Fruit fly (Drosophila melanogaster) whole organism, pupa: Measurements from ENCODE around the gene pzg.

Source experiments
- CG10348 ChIP-seq: fragments of 200-800 bp; sonication (Bioruptor generic); IDR thresholded peaks from 2 replicates; pipeline ENCODE4 v1.3.6; 2022; ENCODE audit warnings: missing biosample characterization, missing genetic modification characterization
- CG12605 ChIP-seq: fragments of 200-800 bp; sonication (Bioruptor generic); IDR thresholded peaks from 2 replicates; pipeline ENCODE4 v1.3.6; 2022; ENCODE audit warnings: missing biosample characterization, missing genetic modification characterization
- CG13204 ChIP-seq: fragments of 200-800 bp; sonication (Bioruptor generic); optimal IDR thresholded peaks from 2 replicates; lab custom pipeline; 2018; ENCODE audit warnings: missing biosample characterization, mild to moderate bottlenecking, missing genetic modification characterization, moderate library complexity
- CG14655 ChIP-seq: fragments of 200-800 bp; sonication (Bioruptor generic); optimal IDR thresholded peaks from 3 replicates; lab custom pipeline; 2017; ENCODE audit warnings: mild to moderate bottlenecking, missing biosample characterization, missing genetic modification reagents, missing genetic modification characterization
- CG15710 ChIP-seq: fragments of 200-800 bp; sonication (Bioruptor generic); optimal IDR thresholded peaks from 2 replicates; lab custom pipeline; 2018; ENCODE audit warnings: missing biosample characterization, mild to moderate bottlenecking, missing genetic modification characterization, moderate library complexity
- CG17806 ChIP-seq: fragments of 200-800 bp; sonication (Bioruptor generic); optimal IDR thresholded peaks from 2 replicates; lab custom pipeline; 2018; ENCODE audit warnings: missing biosample characterization, mild to moderate bottlenecking, missing genetic modification characterization, moderate library complexity
- CG32121 ChIP-seq: fragments of 200-800 bp; sonication (Bioruptor generic); IDR thresholded peaks from 2 replicates; pipeline ENCODE4 v1.3.6; 2022; ENCODE audit warnings: missing biosample characterization, missing genetic modification characterization
- CG34367 ChIP-seq: fragments of 200-800 bp; sonication (Bioruptor generic); optimal IDR thresholded peaks from 2 replicates; lab custom pipeline; 2018; ENCODE audit warnings: missing biosample characterization, mild to moderate bottlenecking, missing genetic modification characterization
- CG4496 ChIP-seq: fragments of 200-800 bp; sonication (Bioruptor generic); IDR thresholded peaks from 3 replicates; pipeline ENCODE4 v1.3.6; 2022; ENCODE audit warnings: missing biosample characterization, missing genetic modification characterization
- CG8159 ChIP-seq: fragments of 200-800 bp; sonication (Bioruptor generic); optimal IDR thresholded peaks from 3 replicates; lab custom pipeline; 2018; ENCODE audit warnings: missing biosample characterization, mild to moderate bottlenecking, missing genetic modification characterization, moderate library complexity
- CG8301 ChIP-seq: fragments of 200-800 bp; sonication (Bioruptor generic); optimal IDR thresholded peaks from 2 replicates; lab custom pipeline; 2018; ENCODE audit warnings: missing biosample characterization, mild to moderate bottlenecking, missing genetic modification characterization
- CG9948 ChIP-seq: fragments of 200-800 bp; sonication (Bioruptor generic); optimal IDR thresholded peaks from 2 replicates; lab custom pipeline; 2018; ENCODE audit warnings: missing biosample characterization, mild to moderate bottlenecking, missing genetic modification characterization, moderate library complexity
- D1 ChIP-seq: fragments of 200-800 bp; sonication (Bioruptor generic); optimal IDR thresholded peaks from 2 replicates; lab custom pipeline; 2018; ENCODE audit warnings: missing biosample characterization, mild to moderate bottlenecking, missing genetic modification characterization, moderate library complexity
- EcR ChIP-seq: fragments of 200-800 bp; sonication (Bioruptor generic); optimal IDR thresholded peaks from 3 replicates; lab custom pipeline; 2019; ENCODE audit warnings: missing biosample characterization, missing genetic modification characterization, mild to moderate bottlenecking, moderate library complexity, missing genetic modification reagents
- Ets98B ChIP-seq: fragments of 200-800 bp; sonication (Bioruptor generic); IDR thresholded peaks from 2 replicates; pipeline ENCODE4 v1.3.6; 2022; ENCODE audit warnings: missing biosample characterization, missing genetic modification characterization
- Pif1A ChIP-seq: fragments of 200-800 bp; sonication (Bioruptor generic); optimal IDR thresholded peaks from 3 replicates; lab custom pipeline; 2016; ENCODE audit warnings: missing biosample characterization, missing genetic modification characterization
- Pif1B ChIP-seq: fragments of 200-800 bp; sonication (Bioruptor generic); optimal IDR thresholded peaks from 3 replicates; lab custom pipeline; 2016; ENCODE audit warnings: missing biosample characterization, missing genetic modification characterization
- Snoo ChIP-seq: fragments of 200-800 bp; sonication (Bioruptor generic); optimal IDR thresholded peaks from 3 replicates; lab custom pipeline; 2017; ENCODE audit warnings: missing biosample characterization, mild to moderate bottlenecking, missing genetic modification characterization, inconsistent platforms
- fd96Ca ChIP-seq: fragments of 200-800 bp; sonication (Bioruptor generic); IDR thresholded peaks from 3 replicates; pipeline ENCODE4 v1.3.6; 2022; ENCODE audit warnings: missing biosample characterization, missing genetic modification characterization
- gl ChIP-seq: fragments of 200-800 bp; sonication (Bioruptor generic); optimal IDR thresholded peaks from 2 replicates; lab custom pipeline; 2018; ENCODE audit warnings: missing biosample characterization, mild to moderate bottlenecking, missing genetic modification characterization
- rn ChIP-seq: fragments of 200-800 bp; sonication (Bioruptor generic); IDR thresholded peaks from 2 replicates; pipeline ENCODE4 v1.3.6; 2022; ENCODE audit warnings: missing biosample characterization, missing genetic modification characterization

Gene pzg

DNA sequence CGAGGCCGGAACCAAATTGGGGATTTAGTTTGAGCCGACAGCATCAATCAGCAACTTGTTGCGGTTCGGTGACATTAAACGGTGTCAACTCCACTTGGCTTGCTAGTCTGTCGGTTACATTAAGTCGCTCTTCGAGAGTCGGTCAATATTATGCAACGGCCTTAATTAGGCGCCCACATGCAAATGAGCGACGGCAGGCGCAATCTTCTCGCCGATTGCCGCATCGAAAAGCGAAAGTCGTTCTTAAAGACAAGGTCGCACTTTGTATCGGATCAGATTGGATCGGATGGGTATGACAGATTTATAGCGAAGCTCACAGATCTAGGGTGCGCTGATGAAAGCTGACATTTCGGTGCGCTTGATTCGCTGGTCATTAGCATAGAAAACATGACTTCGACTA lies 5.2 kb downstream of the pzg start:
- no peak for TF ChIP-seq D1 (tag; lab: Kevin White, UChicago)
- no peak for TF ChIP-seq Pif1A (GFP tag; lab: Kevin White, UChicago)
- no peak for TF ChIP-seq gl
- TF ChIP-seq Snoo, result no peak
- TF ChIP-seq CG14655 (GFP tag; lab: Kevin White, UChicago), result no peak
- TF ChIP-seq CG9948 (tag; lab: Kevin White, UChicago), result no peak
- no peak for TF ChIP-seq CG15710 (tag; lab: Kevin White, UChicago)
- no peak for TF ChIP-seq CG10348
- TF ChIP-seq CG12605, result no peak
- TF ChIP-seq Ets98B (GFP tag; lab: Robert Waterston, UW), result no peak
- no peak for TF ChIP-seq CG13204 (GFP tag; lab: Kevin White, UChicago)
- TF ChIP-seq EcR (GFP tag; lab: Kevin White, UChicago), result no peak
- TF ChIP-seq CG32121 (GFP tag; lab: Robert Waterston, UW), result no peak

- no peak for TF ChIP-seq CG8159 (tag; lab: Kevin White, UChicago)
- TF ChIP-seq Snoo, result no peak
- no peak for TF ChIP-seq D1 (tag; lab: Kevin White, UChicago)
- TF ChIP-seq Ets98B (GFP tag; lab: Robert Waterston, UW), result no peak
- TF ChIP-seq CG12605, result no peak
- TF ChIP-seq rn (GFP tag; lab: Robert Waterston, UW), result no peak
- no peak for TF ChIP-seq CG9948 (tag; lab: Kevin White, UChicago)
- no peak for TF ChIP-seq gl
- no peak for TF ChIP-seq CG15710 (tag; lab: Kevin White, UChicago)
These were observed 6.8 kb downstream of the pzg start, which contains the start of gene Cpr78Ca for dm6 chr3L:21292700-21293099. Gene Cpr78Ca, minus strand, starts transcription at chr3L:21292800.

DNA sequence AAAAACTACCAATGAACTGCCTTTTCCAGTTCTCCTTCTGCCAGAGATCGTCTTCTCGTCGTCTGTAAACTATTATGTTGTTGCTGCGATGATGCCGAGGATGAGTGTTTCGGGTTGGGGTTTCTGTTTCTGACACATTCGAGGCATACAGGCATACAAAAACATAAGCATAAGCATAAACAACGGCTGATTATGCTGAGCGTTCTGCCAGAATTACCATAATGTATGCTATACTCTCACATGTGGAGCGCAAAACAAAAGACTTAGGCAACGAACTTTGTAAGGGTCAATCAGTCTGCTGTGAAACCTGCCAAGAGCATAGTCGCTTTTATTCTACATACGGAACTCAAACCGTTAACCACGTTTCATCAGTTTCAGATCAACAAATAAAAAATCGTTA lies 8.3 kb downstream of the pzg start, which contains the start of gene Cpr78Cb:
Cpr78Cb (plus strand) TSS at position 291 of the 400 bp plus-strand sequence.
- TF ChIP-seq CG4496 (no peak), CG8159 (tag; lab: Kevin White, UChicago) (no peak), rn (GFP tag; lab: Robert Waterston, UW) (no peak), CG8301 (no peak), CG32121 (GFP tag; lab: Robert Waterston, UW) (no peak), CG17806 (tag; lab: Kevin White, UChicago) (no peak), CG9948 (tag; lab: Kevin White, UChicago) (no peak), CG10348 (no peak), gl (no peak), CG12605 (no peak), Ets98B (GFP tag; lab: Robert Waterston, UW) (no peak), EcR (GFP tag; lab: Kevin White, UChicago) (no peak), CG15710 (tag; lab: Kevin White, UChicago) (no peak), Snoo (no peak), Pif1B (GFP tag; lab: Kevin White, UChicago) (no peak)

dm6 chr3L:21297703-21298102 lies 11.8 kb downstream of the pzg start, which contains the start of gene Edg78E:
Gene Edg78E, minus strand, starts transcription at chr3L:21297803.
- TF ChIP-seq CG34367 (no peak), Snoo (no peak), CG9948 (tag; lab: Kevin White, UChicago) (no peak), Ets98B (GFP tag; lab: Robert Waterston, UW) (no peak), CG4496 (no peak), fd96Ca (no peak), CG8159 (tag; lab: Kevin White, UChicago) (no peak), CG14655 (GFP tag; lab: Kevin White, UChicago) (no peak), CG10348 (no peak), Pif1B (GFP tag; lab: Kevin White, UChicago) (no peak), rn (GFP tag; lab: Robert Waterston, UW) (no peak), gl (no peak), Pif1A (GFP tag; lab: Kevin White, UChicago) (no peak), CG12605 (no peak), CG17806 (tag; lab: Kevin White, UChicago) (no peak), CG13204 (GFP tag; lab: Kevin White, UChicago) (no peak), CG32121 (GFP tag; lab: Robert Waterston, UW) (no peak), EcR (GFP tag; lab: Kevin White, UChicago) (no peak), CG8301 (no peak), CG15710 (tag; lab: Kevin White, UChicago) (no peak)
- TF ChIP-seq, all 21 proteins: peak for 0

DNA sequence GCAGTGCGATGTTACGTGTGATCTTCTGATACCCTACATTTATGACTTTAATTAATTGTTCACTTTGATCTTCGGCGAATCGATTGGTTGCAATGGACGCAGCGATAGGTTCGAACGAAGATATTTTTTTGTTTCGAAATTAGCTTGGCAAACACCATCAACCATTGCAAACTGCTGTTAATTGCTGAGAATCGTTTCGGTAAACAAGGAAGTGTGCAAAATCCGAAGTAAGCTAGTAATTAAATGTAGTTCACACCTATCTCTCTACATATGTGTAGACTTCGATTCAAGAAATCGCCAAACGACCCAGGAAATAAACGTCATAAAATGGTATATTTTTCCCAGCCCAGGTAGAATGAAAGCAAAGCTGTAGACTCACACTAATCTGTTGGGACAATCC lies 12.5 kb downstream of the pzg start, which contains the start of gene CG43702:
CG43702 (plus strand) TSS at position 301 of the 400 bp plus-strand sequence.
- no peak for TF ChIP-seq CG8159 (tag; lab: Kevin White, UChicago)
- TF ChIP-seq gl, result no peak
- TF ChIP-seq CG34367, result no peak
- no peak for TF ChIP-seq rn (GFP tag; lab: Robert Waterston, UW)
- no peak for TF ChIP-seq CG8301
- no peak for TF ChIP-seq CG4496
- no peak for TF ChIP-seq CG15710 (tag; lab: Kevin White, UChicago)
- TF ChIP-seq D1 (tag; lab: Kevin White, UChicago), result no peak
- TF ChIP-seq Pif1A (GFP tag; lab: Kevin White, UChicago), result no peak
- TF ChIP-seq EcR (GFP tag; lab: Kevin White, UChicago), result no peak
- TF ChIP-seq CG17806 (tag; lab: Kevin White, UChicago), result no peak
- no peak for TF ChIP-seq Pif1B (GFP tag; lab: Kevin White, UChicago)

DNA sequence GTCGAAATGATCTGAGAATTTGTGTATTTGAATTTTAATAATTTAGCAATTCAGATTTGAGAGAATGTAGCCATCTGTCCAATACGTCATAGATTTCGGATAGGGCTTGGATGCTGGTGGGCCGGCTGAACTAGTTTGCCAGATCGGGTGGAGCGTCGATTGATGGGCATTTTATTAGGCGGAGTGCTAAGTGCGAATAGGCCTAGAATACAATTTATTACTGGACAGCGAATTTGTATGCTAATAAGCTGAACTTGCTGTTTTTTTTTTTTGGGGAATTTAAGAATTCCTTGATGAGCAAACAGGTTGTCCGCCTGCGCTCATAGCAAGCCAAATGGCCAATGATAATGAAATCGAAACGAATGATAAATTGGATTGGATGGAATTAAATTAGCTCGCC lies 13.3 kb downstream of the pzg start:
- TF ChIP-seq CG15710 (tag; lab: Kevin White, UChicago) (no peak), rn (GFP tag; lab: Robert Waterston, UW) (no peak), CG8301 (no peak), CG17806 (tag; lab: Kevin White, UChicago) (no peak), Snoo (no peak), CG32121 (GFP tag; lab: Robert Waterston, UW) (no peak)
